Worm (Caenorhabditis elegans): ENCODE data around the gene mma-1.

DNA sequence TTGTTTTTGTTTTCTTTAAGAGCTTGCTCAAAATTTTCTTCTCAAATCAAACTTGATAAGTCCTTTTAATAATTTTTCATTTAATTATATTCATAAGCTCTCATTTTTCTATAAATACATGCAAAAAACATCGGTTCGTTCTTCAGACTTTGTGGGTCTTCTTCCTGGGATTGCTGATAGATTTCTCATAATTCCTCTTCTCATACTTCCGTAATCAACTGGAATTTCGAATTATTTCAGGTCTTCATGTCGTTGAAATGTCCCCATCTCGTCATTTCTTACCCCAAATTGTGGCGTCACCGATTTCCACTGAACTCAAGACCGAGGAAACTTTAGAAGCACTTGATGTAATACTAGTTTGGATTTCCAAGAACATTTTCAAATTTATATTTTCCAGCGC, 31.2 kb downstream of the mma-1 start:
- no peak for TF ChIP-seq flt-1 (GFP tag; IDR thresholded peaks at IDR 0.05)
- TF ChIP-seq tab-1 (GFP tag; IDR thresholded peaks at IDR 0.05) = no peak
- no peak for TF ChIP-seq T22C8.4 (GFP tag; IDR thresholded peaks at IDR 0.05)
- TF ChIP-seq ztf-29 (GFP tag; IDR thresholded peaks at IDR 0.05) = no peak
- no peak for TF ChIP-seq ref-1 (GFP tag; conservative IDR thresholded peaks at IDR 0.05)
- TF ChIP-seq med-1 (GFP tag; optimal IDR thresholded peaks at IDR 0.05; ENCODE audit: insufficient read depth) = no peak
- no peak for TF ChIP-seq klf-2 (GFP tag; conservative IDR thresholded peaks at IDR 0.05)
- TF ChIP-seq cog-1 (tag; optimal IDR thresholded peaks at IDR 0.05) = no peak
- no peak for TF ChIP-seq ztf-23 (GFP tag; IDR thresholded peaks at IDR 0.05)
